Fruit fly (Drosophila melanogaster): ENCODE data around the gene CG14406.

DNA sequence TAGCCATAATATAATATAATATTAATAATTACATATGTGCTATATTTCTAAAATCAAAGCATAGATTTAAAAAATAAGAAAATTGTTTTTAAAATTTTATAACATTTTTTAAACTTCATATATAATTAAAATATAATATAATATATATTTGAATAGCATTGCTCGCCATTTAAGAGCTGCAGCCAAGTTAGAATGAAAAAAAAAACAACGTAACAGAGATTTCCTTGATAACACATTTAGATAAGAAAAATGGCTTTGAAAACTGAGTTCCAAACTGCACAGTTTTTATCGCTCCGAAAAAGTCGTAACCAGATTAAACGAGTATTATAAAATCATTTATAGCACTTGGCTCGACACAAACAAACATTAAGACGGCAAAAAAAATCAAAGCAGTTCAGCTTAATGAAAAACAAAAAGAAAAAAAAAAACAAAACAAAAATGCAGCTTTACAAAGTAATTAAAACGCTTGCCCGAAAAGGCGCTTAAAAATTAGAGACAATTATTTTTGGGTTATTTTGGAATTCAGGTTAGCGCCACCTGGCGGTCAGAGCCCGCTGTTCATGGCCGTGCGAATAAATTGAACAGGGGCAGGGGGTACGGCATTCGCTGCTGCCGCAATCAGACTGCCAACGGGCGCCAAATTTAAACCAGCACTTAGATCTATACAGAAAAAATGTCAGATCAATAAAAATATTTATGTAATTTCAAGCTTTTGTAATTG lies 827 bp downstream of the CG14406 start, which contains the start of gene fiz:
- TF ChIP-seq GATAd (GFP tag; optimal IDR thresholded peaks at IDR 0.05) (no peak), Dif (GFP tag; optimal IDR thresholded peaks at IDR 0.05; ENCODE audit: partially characterized antibody) (no peak), dsf (GFP tag; optimal IDR thresholded peaks at IDR 0.05; ENCODE audit: borderline replicate concordance) (no peak), CrebA (GFP tag; optimal IDR thresholded peaks at IDR 0.05; ENCODE audit: borderline replicate concordance) (no peak), Hr78 (GFP tag; optimal IDR thresholded peaks at IDR 0.05) (no peak), psq (GFP tag; optimal IDR thresholded peaks at IDR 0.05) (no peak), usp (GFP tag; optimal IDR thresholded peaks at IDR 0.05) (no peak), dmrt93B (GFP tag; optimal IDR thresholded peaks at IDR 0.05) (no peak), h (GFP tag; optimal IDR thresholded peaks at IDR 0.05) (no peak), CG32264 (GFP tag; optimal IDR thresholded peaks at IDR 0.05) (no peak), br (GFP tag; optimal IDR thresholded peaks at IDR 0.05) (no peak), lola (GFP tag; optimal IDR thresholded peaks at IDR 0.05) (no peak), Myc (optimal IDR thresholded peaks at IDR 0.05) (no peak)

Measured in whole organism, wandering third instar larva.